Worm (Caenorhabditis elegans) whole organism, dauer: ENCODE measurements around the gene R02D5.3.
"Not testable (repeated sequence)": the region's sequence is repeated elsewhere in the genome, so short reads cannot be mapped to it uniquely, and the experiment has no call there.

Experiments used
- unc-62 ChIP-seq: sonication (generic microtip); optimal IDR thresholded peaks from 2 replicates; lab custom pipeline; 2017; ENCODE audit warnings: missing biosample characterization, missing genetic modification reagents, missing genetic modification characterization

Gene R02D5.3

ce11 chrV:14463087-14463486 lies 19.9 kb upstream of the R02D5.3 start, which contains the start of gene F08H9.3:
TSS of gene F08H9.3 (minus strand) at chrV:14463338.
- TF ChIP-seq unc-62 (GFP tag; lab: Kevin White, UChicago), result not testable (repeated sequence)

DNA sequence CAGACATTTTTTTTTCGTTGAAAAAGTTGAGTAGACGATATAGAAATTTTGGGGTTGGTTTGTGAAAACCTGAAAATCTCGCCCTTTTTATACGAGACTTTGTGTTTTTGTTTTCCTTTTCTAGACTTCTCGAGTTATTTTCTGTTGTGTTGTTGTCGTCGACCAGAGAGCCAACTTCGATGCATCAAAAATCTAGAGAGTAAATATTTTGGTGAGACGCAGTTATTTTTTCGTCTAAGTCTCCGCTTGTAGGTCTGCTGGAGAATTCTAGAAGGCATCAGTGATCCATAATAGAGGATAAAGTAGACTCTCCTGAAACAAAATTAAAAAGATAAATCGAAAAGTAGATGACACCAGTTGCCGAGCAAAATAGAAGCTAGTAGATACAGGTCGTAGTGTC lies 18.6 kb upstream of the R02D5.3 start, which contains the start of gene F08H9.4:
Gene F08H9.4, minus strand, starts transcription at position 61 of the 400 bp plus-strand sequence.
- TF ChIP-seq unc-62 (GFP tag; lab: Kevin White, UChicago), result no peak

DNA sequence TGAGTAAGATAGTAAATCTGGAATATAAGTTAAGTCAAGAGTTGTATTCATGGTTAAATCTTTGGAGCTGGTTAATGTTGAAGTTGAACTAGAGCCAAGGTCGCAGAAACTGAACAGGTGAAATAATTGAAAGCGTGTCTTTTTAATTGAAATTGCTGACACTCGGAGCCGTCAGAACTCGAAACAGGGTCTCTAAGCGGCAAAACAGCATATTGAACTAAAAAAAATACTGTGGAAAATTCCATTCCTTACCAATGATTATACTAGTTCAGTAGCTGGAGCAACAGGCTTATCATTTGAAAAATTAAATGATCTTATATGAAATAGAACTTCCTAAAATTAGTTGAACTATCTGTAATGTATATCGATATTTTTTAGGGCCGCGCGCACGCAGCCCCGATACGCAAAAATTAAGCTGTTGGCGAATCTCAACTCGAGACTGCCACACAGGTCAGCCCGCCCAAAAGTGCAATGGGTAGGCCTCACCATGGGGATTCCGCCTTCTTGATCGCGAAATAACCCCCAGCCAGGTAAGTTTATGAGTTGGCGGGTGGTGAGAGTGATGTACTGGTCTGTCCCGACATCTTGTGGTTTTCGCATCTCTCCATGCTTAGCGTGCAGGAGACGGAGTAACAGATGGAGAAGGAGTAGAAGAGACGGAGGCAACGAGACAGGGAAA lies 14.6 kb upstream of the R02D5.3 start, which contains the start of gene srz-97:
Gene srz-97, minus strand, starts transcription at position 51 of the 679 bp plus-strand sequence.
- no peak for TF ChIP-seq unc-62 (GFP tag; lab: Kevin White, UChicago)

DNA sequence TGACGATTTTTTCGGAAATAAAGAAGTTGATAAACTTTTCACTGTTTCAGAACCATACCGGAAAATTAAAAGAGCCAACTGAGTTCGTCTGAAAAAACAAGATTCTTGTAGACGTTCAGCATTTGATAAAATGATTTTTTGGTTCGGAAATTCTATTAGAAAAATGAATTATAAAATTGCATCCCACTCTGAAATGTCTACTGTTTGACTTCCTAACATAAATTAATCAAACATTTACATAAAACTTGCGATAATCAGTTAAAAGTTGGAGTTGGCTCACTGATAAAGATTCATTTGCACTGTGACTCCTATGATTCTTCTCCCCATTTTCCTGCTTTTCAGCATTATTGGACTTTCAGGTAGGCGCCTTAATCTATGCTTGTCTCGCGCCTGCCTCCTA lies 14.0 kb upstream of the R02D5.3 start, which contains the start of gene clec-57:
Gene clec-57, plus strand, starts transcription at position 301 of the 400 bp plus-strand sequence.
- TF ChIP-seq unc-62 (GFP tag; lab: Kevin White, UChicago), result no peak

DNA sequence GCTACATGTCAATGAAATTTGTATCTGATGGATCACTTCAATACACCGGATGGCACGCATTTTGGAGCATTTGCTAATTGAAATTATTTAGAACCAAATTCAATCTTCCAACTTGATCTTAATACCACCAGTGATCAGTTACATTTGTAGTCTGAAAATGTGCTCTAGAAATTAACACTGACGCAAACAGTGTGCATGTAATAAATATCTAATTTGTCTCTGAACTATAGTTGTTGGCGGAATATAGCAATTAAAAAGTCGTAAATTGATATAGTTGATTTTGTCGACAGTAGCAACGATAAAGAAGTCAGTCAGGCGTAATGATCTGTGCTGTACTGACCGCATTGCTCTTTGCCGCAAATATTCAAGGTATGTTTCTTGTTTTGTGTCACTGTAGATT lies 10.7 kb upstream of the R02D5.3 start, which contains the start of gene clec-227:
Gene clec-227, plus strand, starts transcription at position 301 of the 400 bp plus-strand sequence.
- TF ChIP-seq unc-62 (GFP tag; lab: Kevin White, UChicago), result no peak

ce11 chrV:14474099-14474498 lies 8.9 kb upstream of the R02D5.3 start, which contains the start of gene clec-56:
TSS of gene clec-56 (plus strand) at chrV:14474399.
- no peak for TF ChIP-seq unc-62 (GFP tag; lab: Kevin White, UChicago)

ce11 chrV:14476680-14477079 lies 6.3 kb upstream of the R02D5.3 start, which contains the start of gene clec-54:
TSS of gene clec-54 (plus strand) at chrV:14476903.
- no peak for TF ChIP-seq unc-62 (GFP tag; lab: Kevin White, UChicago)

DNA sequence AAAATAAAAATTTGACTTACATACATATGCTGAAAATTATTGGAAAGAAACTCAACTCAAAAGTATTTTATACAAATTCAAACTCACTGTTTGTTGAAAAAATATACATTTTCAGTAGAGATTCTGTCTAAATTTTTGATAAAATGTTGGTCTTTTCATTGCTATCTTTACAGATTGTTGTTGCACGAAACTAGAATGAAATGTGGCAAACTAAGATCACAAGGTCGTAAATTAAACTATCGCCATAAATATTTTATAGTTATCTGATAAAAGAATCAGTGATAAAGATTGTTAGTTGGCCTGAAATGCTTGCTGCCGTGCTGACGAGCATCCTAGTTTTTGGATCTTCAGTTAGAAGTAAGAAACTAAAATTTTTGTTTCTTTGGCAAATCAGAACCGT lies 4.0 kb upstream of the R02D5.3 start, which contains the start of gene clec-55:
Gene clec-55, plus strand, starts transcription at position 301 of the 400 bp plus-strand sequence.
- no peak for TF ChIP-seq unc-62 (GFP tag; lab: Kevin White, UChicago)

DNA sequence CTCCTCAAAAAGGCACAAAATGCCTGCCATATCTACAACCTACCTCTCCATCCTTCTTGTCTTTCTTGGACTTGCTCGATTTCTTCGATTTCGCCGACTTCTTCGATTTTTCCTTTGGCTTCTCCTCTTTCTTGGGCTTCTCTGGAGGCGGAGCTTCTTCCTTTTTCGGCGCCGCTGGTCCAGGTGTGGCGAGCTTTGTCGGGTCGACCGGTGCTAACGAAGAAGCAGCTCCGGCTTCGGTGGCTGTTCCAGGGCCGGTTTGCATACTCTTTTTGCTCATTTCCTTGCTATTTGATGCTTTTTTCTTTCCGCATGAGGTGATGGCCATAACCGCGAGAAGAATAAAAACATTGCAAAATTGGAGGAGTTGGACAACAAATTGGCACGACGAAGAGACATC lies 2.4 kb upstream of the R02D5.3 start:
- no peak for TF ChIP-seq unc-62 (GFP tag; lab: Kevin White, UChicago)

- TF ChIP-seq unc-62 (GFP tag; lab: Kevin White, UChicago), result no peak
These were observed 1.6 kb upstream of the R02D5.3 start, which contains the start of gene R02D5.7 for ce11 chrV:14481401-14481800. TSS of gene R02D5.7 (minus strand) at chrV:14481501.

ce11 chrV:14481987-14482386 lies 973 bp upstream of the R02D5.3 start, which contains the start of gene R02D5.10:
TSS of gene R02D5.10 (plus strand) at chrV:14482287.
- no peak for TF ChIP-seq unc-62 (GFP tag; lab: Kevin White, UChicago)

DNA sequence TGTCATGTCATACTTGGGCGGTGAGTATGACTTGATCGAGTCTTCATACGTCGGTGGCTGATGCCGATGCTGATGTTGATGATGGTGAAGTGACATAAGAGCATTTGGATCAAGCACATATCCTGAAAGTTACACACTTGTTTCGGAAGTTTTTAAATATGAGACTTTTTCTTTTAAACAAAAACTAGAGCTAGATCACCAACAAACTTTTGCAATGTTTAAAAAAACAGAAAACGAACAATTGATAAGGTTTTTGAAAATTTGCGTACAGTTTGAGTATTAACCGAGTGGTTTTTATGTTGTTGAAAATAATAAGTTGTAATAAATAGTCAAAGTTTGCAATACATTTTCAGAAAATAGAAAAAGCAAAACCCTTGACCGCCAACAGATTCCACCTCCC lies 1.6 kb downstream of the R02D5.3 start, which contains the start of gene R02D5.4:
Gene R02D5.4, minus strand, starts transcription at position 101 of the 400 bp plus-strand sequence.
- TF ChIP-seq unc-62 (GFP tag; lab: Kevin White, UChicago), result no peak

DNA sequence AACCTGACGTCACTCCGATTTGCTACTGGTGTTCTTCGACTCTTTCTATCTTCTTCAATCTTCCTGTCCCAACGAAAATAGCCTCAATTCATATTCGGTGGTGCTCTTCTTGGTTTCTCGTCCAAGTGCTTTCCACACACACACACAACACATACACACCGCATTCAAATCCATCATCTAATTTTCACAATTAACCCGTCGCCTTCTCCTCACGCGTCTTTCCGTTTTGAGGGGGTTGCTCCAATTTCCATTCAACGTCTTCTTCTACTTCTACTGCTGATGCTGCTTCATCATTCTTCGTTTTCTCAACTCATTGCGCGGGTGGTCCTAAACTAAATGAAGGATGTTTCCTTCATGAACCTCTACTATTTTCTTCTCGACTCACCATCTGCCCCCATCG lies 8.1 kb downstream of the R02D5.3 start:
- no peak for TF ChIP-seq unc-62 (GFP tag; lab: Kevin White, UChicago)

- TF ChIP-seq unc-62 (GFP tag; lab: Kevin White, UChicago), result no peak
These were observed 10.7 kb downstream of the R02D5.3 start for ce11 chrV:14493665-14494064.

DNA sequence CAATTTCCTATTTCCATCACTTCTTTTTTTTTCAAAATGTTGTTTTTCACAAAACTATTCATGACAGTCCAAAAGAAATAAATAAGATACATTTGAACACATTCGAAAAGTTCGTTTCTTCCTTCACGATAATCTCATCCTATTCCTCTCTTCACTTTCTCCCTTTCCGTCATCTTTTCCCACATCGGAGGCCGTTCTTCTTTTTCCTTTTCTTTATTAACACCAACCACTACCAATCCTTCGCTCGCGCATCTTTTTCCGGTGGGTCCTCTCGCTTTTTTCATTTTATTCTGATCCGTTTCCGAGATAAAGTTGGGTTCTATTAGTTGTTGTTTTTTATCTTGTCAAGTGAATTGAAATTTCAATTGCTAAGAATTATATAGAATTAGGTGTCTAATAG lies 12.5 kb downstream of the R02D5.3 start:
- no peak for TF ChIP-seq unc-62 (GFP tag; lab: Kevin White, UChicago)

DNA sequence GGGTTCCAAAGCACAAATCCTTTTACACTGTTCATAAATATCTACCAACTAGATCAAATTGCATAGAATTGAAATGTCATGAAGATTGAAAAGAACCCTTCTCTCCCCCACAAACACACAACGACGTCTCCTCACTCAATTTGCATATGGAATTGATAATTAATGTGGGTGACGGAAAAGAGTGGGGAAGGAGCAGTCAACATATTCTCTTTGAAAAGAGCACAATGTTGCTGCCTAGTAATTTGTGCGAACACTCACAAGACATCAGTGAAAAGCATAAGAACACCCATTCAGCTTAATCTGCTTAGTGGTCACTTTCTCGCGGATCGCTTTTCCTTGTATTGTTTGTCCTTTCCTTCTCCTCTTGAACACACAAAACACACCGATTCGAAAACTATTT lies 13.5 kb downstream of the R02D5.3 start:
- TF ChIP-seq unc-62 (GFP tag; lab: Kevin White, UChicago), result no peak
